Worm (Caenorhabditis elegans) whole organism, L2 larva: Measurements from ENCODE around the gene idpp-5.

Source experiments
- C34F6.9 ChIP-seq: fragments of 150-350 bp; optimal IDR thresholded peaks from 2 replicates; lab custom pipeline; 2014; ENCODE audit warnings: missing biosample characterization, missing genetic modification characterization
- F13H6.1 ChIP-seq: sonication (generic microtip); optimal IDR thresholded peaks from 2 replicates; lab custom pipeline; 2016; ENCODE audit warnings: missing genetic modification characterization, missing compliant biosample characterization
- Y55F3AM.14 ChIP-seq: fragments of 200-800 bp; sonication (Bioruptor generic); optimal IDR thresholded peaks from 2 replicates; lab custom pipeline; 2018; ENCODE audit warnings: mild to moderate bottlenecking, missing genetic modification characterization, missing compliant biosample characterization
- alr-1 ChIP-seq: fragments of 150-350 bp; optimal IDR thresholded peaks from 2 replicates; lab custom pipeline; 2014; ENCODE audit warnings: missing biosample characterization, missing genetic modification characterization
- aly-2 ChIP-seq: fragments of 150-350 bp; optimal IDR thresholded peaks from 2 replicates; lab custom pipeline; 2014; ENCODE audit warnings: missing biosample characterization, missing genetic modification characterization
- ama-1 ChIP-seq: fragments of 150-350 bp; optimal IDR thresholded peaks from 2 replicates; lab custom pipeline; 2018; ENCODE audit warnings: inconsistent platforms
- blmp-1 ChIP-seq: sonication (generic microtip); optimal IDR thresholded peaks from 2 replicates; lab custom pipeline; 2017; ENCODE audit warnings: missing genetic modification characterization, mild to moderate bottlenecking, missing compliant biosample characterization, antibody characterized with exemption, moderate library complexity; ENCODE audit not compliant: insufficient read depth
- ceh-16 ChIP-seq: fragments of 150-350 bp; optimal IDR thresholded peaks from 2 replicates; lab custom pipeline; 2014; ENCODE audit warnings: missing biosample characterization, missing genetic modification characterization
- ceh-82 ChIP-seq: fragments of 150-350 bp; optimal IDR thresholded peaks from 2 replicates; lab custom pipeline; 2014; ENCODE audit warnings: missing biosample characterization, missing genetic modification characterization
- crh-2 ChIP-seq: sonication (generic microtip); optimal IDR thresholded peaks from 2 replicates; lab custom pipeline; 2017; ENCODE audit warnings: missing biosample characterization, missing genetic modification characterization
- dmd-4 ChIP-seq: sonication (generic microtip); optimal IDR thresholded peaks from 2 replicates; lab custom pipeline; 2017; ENCODE audit warnings: missing biosample characterization, missing genetic modification characterization
- egl-27 ChIP-seq: sonication (generic microtip); optimal IDR thresholded peaks from 3 replicates; lab custom pipeline; 2017; ENCODE audit warnings: missing biosample characterization, missing genetic modification reagents, missing genetic modification characterization
- elt-1 ChIP-seq: fragments of 150-350 bp; optimal IDR thresholded peaks from 2 replicates; lab custom pipeline; 2014; ENCODE audit warnings: missing biosample characterization, missing genetic modification characterization
- elt-3 ChIP-seq: sonication (generic microtip); optimal IDR thresholded peaks from 2 replicates; lab custom pipeline; 2017; ENCODE audit warnings: missing biosample characterization, missing genetic modification characterization
- fos-1 ChIP-seq: fragments of 150-350 bp; optimal IDR thresholded peaks from 2 replicates; lab custom pipeline; 2014; ENCODE audit warnings: missing biosample characterization, missing genetic modification characterization
- gmeb-1 ChIP-seq: fragments of 150-350 bp; optimal IDR thresholded peaks from 2 replicates; lab custom pipeline; 2014; ENCODE audit warnings: missing biosample characterization, missing genetic modification characterization
- lin-11 ChIP-seq: fragments of 150-350 bp; sonication (generic microtip); optimal IDR thresholded peaks from 2 replicates; lab custom pipeline; 2014; ENCODE audit warnings: missing biosample characterization, missing genetic modification characterization, inconsistent platforms, mixed read lengths
- lin-13 ChIP-seq: fragments of 150-350 bp; optimal IDR thresholded peaks from 2 replicates; lab custom pipeline; 2014; ENCODE audit warnings: missing biosample characterization, missing genetic modification reagents, missing genetic modification characterization
- lin-39 ChIP-seq: fragments of 150-350 bp; optimal IDR thresholded peaks from 2 replicates; lab custom pipeline; 2014; ENCODE audit warnings: missing biosample characterization, missing genetic modification reagents, missing genetic modification characterization
- mab-5 ChIP-seq: fragments of 150-350 bp; optimal IDR thresholded peaks from 2 replicates; lab custom pipeline; 2014; ENCODE audit warnings: missing biosample characterization, missing genetic modification characterization
- mbf-1 ChIP-seq: sonication (generic microtip); optimal IDR thresholded peaks from 2 replicates; lab custom pipeline; 2017; ENCODE audit warnings: missing biosample characterization, missing genetic modification characterization
- mdl-1 ChIP-seq, 2 experiments: fragments of 150-350 bp in 1 of 2; sonication (generic microtip) in 1 of 2; optimal IDR thresholded peaks; 2 replicates each; lab custom pipeline; 2017; ENCODE audit warnings: missing biosample characterization in 2 of 2, missing genetic modification characterization in 2 of 2
- nhr-10 ChIP-seq: sonication (generic microtip); optimal IDR thresholded peaks from 2 replicates; lab custom pipeline; 2017; ENCODE audit warnings: missing biosample characterization, missing genetic modification characterization
- nhr-11 ChIP-seq: fragments of 150-350 bp; optimal IDR thresholded peaks from 2 replicates; lab custom pipeline; 2014; ENCODE audit warnings: missing biosample characterization, missing genetic modification characterization
- nhr-12 ChIP-seq: fragments of 150-350 bp; optimal IDR thresholded peaks from 2 replicates; lab custom pipeline; 2014; ENCODE audit warnings: missing biosample characterization, missing genetic modification characterization
- nhr-129 ChIP-seq: fragments of 150-350 bp; optimal IDR thresholded peaks from 2 replicates; lab custom pipeline; 2014; ENCODE audit warnings: missing biosample characterization, missing genetic modification characterization
- nhr-21 ChIP-seq: fragments of 150-350 bp; optimal IDR thresholded peaks from 2 replicates; lab custom pipeline; 2014; ENCODE audit warnings: missing biosample characterization, missing genetic modification characterization
- nhr-23 ChIP-seq: fragments of 150-350 bp; optimal IDR thresholded peaks from 2 replicates; lab custom pipeline; 2014; ENCODE audit warnings: missing biosample characterization, missing genetic modification reagents, missing genetic modification characterization
- nhr-237 ChIP-seq: fragments of 150-350 bp; optimal IDR thresholded peaks from 2 replicates; lab custom pipeline; 2014; ENCODE audit warnings: missing biosample characterization, missing genetic modification characterization
- nhr-25 ChIP-seq: fragments of 150-350 bp; sonication (generic microtip); optimal IDR thresholded peaks from 3 replicates; lab custom pipeline; 2014; ENCODE audit warnings: missing biosample characterization, missing genetic modification characterization
- nhr-6 ChIP-seq: fragments of 150-350 bp; optimal IDR thresholded peaks from 2 replicates; lab custom pipeline; 2014; ENCODE audit warnings: missing biosample characterization, missing genetic modification characterization
- nhr-77 ChIP-seq: fragments of 150-350 bp; optimal IDR thresholded peaks from 2 replicates; lab custom pipeline; 2014; ENCODE audit warnings: missing biosample characterization, missing genetic modification characterization
- peb-1 ChIP-seq: fragments of 150-350 bp; optimal IDR thresholded peaks from 2 replicates; lab custom pipeline; 2014; ENCODE audit warnings: missing biosample characterization, missing genetic modification characterization
- sem-4 ChIP-seq: fragments of 150-350 bp; optimal IDR thresholded peaks from 2 replicates; lab custom pipeline; 2014; ENCODE audit warnings: missing biosample characterization, missing genetic modification reagents, missing genetic modification characterization
- skn-1 ChIP-seq: sonication (generic microtip); optimal IDR thresholded peaks from 2 replicates; lab custom pipeline; 2017; ENCODE audit warnings: missing biosample characterization, missing genetic modification characterization
- sma-3 ChIP-seq: sonication (generic microtip); optimal IDR thresholded peaks from 2 replicates; lab custom pipeline; 2016; ENCODE audit warnings: missing genetic modification reagents, missing genetic modification characterization, missing compliant biosample characterization
- snpc-4 ChIP-seq: fragments of 150-350 bp; optimal IDR thresholded peaks from 2 replicates; lab custom pipeline; 2014; ENCODE audit warnings: missing biosample characterization, missing genetic modification characterization
- unc-39 ChIP-seq: fragments of 150-350 bp; optimal IDR thresholded peaks from 2 replicates; lab custom pipeline; 2014; ENCODE audit warnings: missing biosample characterization, missing genetic modification characterization
- unc-55 ChIP-seq: fragments of 150-350 bp; sonication (generic microtip); optimal IDR thresholded peaks from 3 replicates; lab custom pipeline; 2014; ENCODE audit warnings: missing biosample characterization, missing genetic modification reagents, missing genetic modification characterization
- zag-1 ChIP-seq: fragments of 150-350 bp; optimal IDR thresholded peaks from 2 replicates; lab custom pipeline; 2014; ENCODE audit warnings: missing biosample characterization, missing genetic modification characterization
- ztf-1 ChIP-seq: fragments of 200-800 bp; sonication (Bioruptor generic); conservative IDR thresholded peaks from 2 replicates; pipeline ENCODE4 v1.3.6; 2022; ENCODE audit warnings: missing genetic modification characterization, missing compliant biosample characterization
- ztf-11 ChIP-seq: sonication (generic microtip); optimal IDR thresholded peaks from 2 replicates; lab custom pipeline; 2017; ENCODE audit warnings: missing biosample characterization, missing genetic modification characterization
- ztf-4 ChIP-seq: fragments of 150-350 bp; optimal IDR thresholded peaks from 2 replicates; lab custom pipeline; 2014; ENCODE audit warnings: missing biosample characterization, missing genetic modification characterization

The idpp-5 gene

ce11 chrX:3795642-3796041 lies 3.0 kb upstream of the idpp-5 start, which contains the start of gene F35A5.5:
TSS of gene F35A5.5 (minus strand) at chrX:3795742.
- no peak for TF ChIP-seq C34F6.9 (tag; lab: Kevin White, UChicago)
- no peak for TF ChIP-seq alr-1 (tag; lab: Kevin White, UChicago)
- TF ChIP-seq lin-11 (tag; lab: Kevin White, UChicago): no peak
- no peak for TF ChIP-seq snpc-4

DNA sequence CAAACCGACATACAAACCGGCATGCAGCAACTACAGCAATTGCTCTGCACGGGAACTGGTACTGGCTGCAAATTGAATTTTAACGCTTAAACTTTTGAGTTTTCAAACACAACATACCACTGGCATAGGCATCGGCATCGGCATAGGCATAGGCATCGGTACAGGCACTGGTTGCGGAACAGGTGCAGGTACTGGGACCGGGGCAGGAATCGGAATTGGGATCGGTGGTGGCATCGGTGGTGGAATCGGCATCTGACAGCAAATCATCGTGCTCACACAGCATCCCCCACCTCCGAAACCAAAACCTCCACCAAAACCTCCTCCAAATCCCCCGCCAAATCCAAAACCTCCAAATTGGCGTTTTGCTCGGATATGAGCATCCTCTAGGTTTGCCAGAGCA lies 1.5 kb upstream of the idpp-5 start:
- TF ChIP-seq nhr-10 (tag; lab: Kevin White, UChicago): no peak

ce11 chrX:3793389-3793788 lies 774 bp upstream of the idpp-5 start:
- peak; percentile 37 for TF ChIP-seq sma-3 (GFP tag; lab: Kevin White, UChicago)
- TF ChIP-seq nhr-237: no peak
- TF ChIP-seq fos-1 (tag; lab: Kevin White, UChicago): peak; percentile 14

- TF ChIP-seq nhr-10 (tag; lab: Kevin White, UChicago) (no peak), nhr-237 (no peak), mdl-1 (tag; optimal IDR thresholded peaks at IDR 0.05; lab: Kevin White, UChicago) (no peak), nhr-129 (tag; lab: Kevin White, UChicago) (no peak), nhr-21 (tag; lab: Kevin White, UChicago) (no peak), fos-1 (tag; lab: Kevin White, UChicago) (no peak), ztf-4 (tag; lab: Kevin White, UChicago) (no peak), zag-1 (tag; lab: Kevin White, UChicago) (no peak), elt-1 (no peak), mab-5 (tag; lab: Kevin White, UChicago) (no peak), alr-1 (tag; lab: Kevin White, UChicago) (no peak), egl-27 (tag; lab: Kevin White, UChicago) (no peak), Y55F3AM.14 (no peak), crh-2 (tag; lab: Kevin White, UChicago) (no peak), sem-4 (tag; lab: Kevin White, UChicago) (no peak), lin-13 (GFP tag; lab: Kevin White, UChicago) (no peak)
Observed at ce11 chrX:3791098-3791497, 1.5 kb downstream of the idpp-5 start.

- TF ChIP-seq nhr-25 (tag; lab: Kevin White, UChicago): peak; percentile 93
- no peak for TF ChIP-seq aly-2
- TF ChIP-seq egl-27 (tag; lab: Kevin White, UChicago): no peak
- TF ChIP-seq dmd-4 (tag; lab: Kevin White, UChicago): no peak
- no peak for TF ChIP-seq ztf-11 (tag; lab: Kevin White, UChicago)
- no peak for TF ChIP-seq nhr-11 (tag; lab: Kevin White, UChicago)
- TF ChIP-seq gmeb-1 (tag; lab: Kevin White, UChicago): peak; percentile 5
- no peak for TF ChIP-seq ztf-1
- peak; percentile 68 for TF ChIP-seq F13H6.1 (tag; lab: Kevin White, UChicago)
- TF ChIP-seq mdl-1 (tag; optimal IDR thresholded peaks at IDR 0.05; lab: Kevin White, UChicago): peak in 1 of 2 experiments; percentile 13
- no peak for TF ChIP-seq Y55F3AM.14
- TF ChIP-seq nhr-6: peak; percentile 61
- no peak for TF ChIP-seq alr-1 (tag; lab: Kevin White, UChicago)
- TF ChIP-seq nhr-237: no peak
- TF ChIP-seq sem-4 (tag; lab: Kevin White, UChicago): peak; percentile 43
- no peak for TF ChIP-seq lin-39 (tag; lab: Kevin White, UChicago)
- peak; percentile 52 for TF ChIP-seq ceh-16
- TF ChIP-seq blmp-1 (tag; lab: Kevin White, UChicago): no peak
- no peak for TF ChIP-seq snpc-4
- peak; percentile 67 for TF ChIP-seq nhr-21 (tag; lab: Kevin White, UChicago)
- TF ChIP-seq nhr-23 (tag; lab: Kevin White, UChicago): no peak
- TF ChIP-seq nhr-77: no peak
- TF ChIP-seq ceh-82: no peak
- no peak for TF ChIP-seq elt-1
- TF ChIP-seq ama-1 (lab: Kevin White, UChicago): peak; percentile 92
- no peak for TF ChIP-seq unc-55 (GFP tag; lab: Kevin White, UChicago)
- TF ChIP-seq elt-3 (tag; lab: Kevin White, UChicago): no peak
- no peak for TF ChIP-seq nhr-12 (tag; lab: Kevin White, UChicago)
- TF ChIP-seq mbf-1 (tag; lab: Kevin White, UChicago): no peak
- no peak for TF ChIP-seq nhr-10 (tag; lab: Kevin White, UChicago)
- TF ChIP-seq fos-1 (tag; lab: Kevin White, UChicago): peak; percentile 32
- no peak for TF ChIP-seq peb-1
- peak; percentile 84 for TF ChIP-seq ztf-4 (tag; lab: Kevin White, UChicago)
- peak; percentile 84 for TF ChIP-seq sma-3 (GFP tag; lab: Kevin White, UChicago)
- TF ChIP-seq unc-39 (tag; lab: Kevin White, UChicago): no peak
- no peak for TF ChIP-seq mab-5 (tag; lab: Kevin White, UChicago)
- no peak for TF ChIP-seq skn-1
- no peak for TF ChIP-seq lin-13 (GFP tag; lab: Kevin White, UChicago)
- peak; percentile 74 for TF ChIP-seq crh-2 (tag; lab: Kevin White, UChicago)
Observed at ce11 chrX:3788483-3788882, 4.1 kb downstream of the idpp-5 start.
